Fruit fly (Drosophila melanogaster) whole organism, embryonic: Measurements from ENCODE around the gene woc.

ENCODE experiments used
- CG10959 ChIP-seq: fragments of 200-800 bp; sonication (Bioruptor generic); IDR thresholded peaks from 2 replicates; pipeline ENCODE4 v1.3.6; 2022; ENCODE audit warnings: missing biosample characterization, missing genetic modification characterization
- CG12769 ChIP-seq: fragments of 200-800 bp; sonication (Bioruptor generic); optimal IDR thresholded peaks from 2 replicates; lab custom pipeline; 2019; ENCODE audit warnings: missing biosample characterization, mild to moderate bottlenecking, missing genetic modification characterization, moderate library complexity
- CG34224 ChIP-seq: fragments of 200-800 bp; sonication (Bioruptor generic); IDR thresholded peaks from 3 replicates; pipeline ENCODE4 v1.3.6; 2022; ENCODE audit warnings: missing biosample characterization, missing genetic modification characterization; ENCODE audit not compliant: partially characterized antibody
- CG6854 ChIP-seq: fragments of 200-800 bp; sonication (Bioruptor generic); optimal IDR thresholded peaks from 3 replicates; lab custom pipeline; 2017; ENCODE audit warnings: missing biosample characterization, mild to moderate bottlenecking, missing genetic modification characterization
- CoRest ChIP-seq: fragments of 200-800 bp; sonication (Bioruptor generic); optimal IDR thresholded peaks from 3 replicates; lab custom pipeline; 2018; ENCODE audit warnings: missing biosample characterization, mild to moderate bottlenecking, missing genetic modification characterization, moderate library complexity
- Hmx ChIP-seq: fragments of 200-800 bp; sonication (Bioruptor generic); optimal IDR thresholded peaks from 2 replicates; lab custom pipeline; 2016; ENCODE audit warnings: missing biosample characterization, missing genetic modification characterization
- Myb ChIP-seq: fragments of 200-800 bp; sonication (Bioruptor generic); optimal IDR thresholded peaks from 2 replicates; lab custom pipeline; 2016; ENCODE audit warnings: missing biosample characterization, missing genetic modification characterization
- abd-A ChIP-seq: fragments of 200-800 bp; sonication (Bioruptor generic); optimal IDR thresholded peaks from 3 replicates; lab custom pipeline; 2019; ENCODE audit warnings: missing biosample characterization, mild to moderate bottlenecking, missing genetic modification characterization, moderate library complexity
- ara ChIP-seq: fragments of 200-800 bp; sonication (Bioruptor generic); IDR thresholded peaks from 2 replicates; pipeline ENCODE4 v1.3.6; 2022; ENCODE audit warnings: missing biosample characterization, missing genetic modification characterization
- bcd ChIP-seq: fragments of 200-800 bp; sonication (Bioruptor generic); optimal IDR thresholded peaks from 2 replicates; lab custom pipeline; 2017; ENCODE audit warnings: missing biosample characterization, mild to moderate bottlenecking, missing genetic modification characterization
- pnt ChIP-seq: fragments of 200-800 bp; sonication (Bioruptor generic); optimal IDR thresholded peaks from 3 replicates; lab custom pipeline; 2016; ENCODE audit warnings: missing biosample characterization, missing genetic modification characterization
- sd ChIP-seq: fragments of 200-800 bp; sonication (Bioruptor generic); optimal IDR thresholded peaks from 3 replicates; lab custom pipeline; 2018; ENCODE audit warnings: missing biosample characterization, mild to moderate bottlenecking, missing genetic modification characterization, moderate library complexity

DNA sequence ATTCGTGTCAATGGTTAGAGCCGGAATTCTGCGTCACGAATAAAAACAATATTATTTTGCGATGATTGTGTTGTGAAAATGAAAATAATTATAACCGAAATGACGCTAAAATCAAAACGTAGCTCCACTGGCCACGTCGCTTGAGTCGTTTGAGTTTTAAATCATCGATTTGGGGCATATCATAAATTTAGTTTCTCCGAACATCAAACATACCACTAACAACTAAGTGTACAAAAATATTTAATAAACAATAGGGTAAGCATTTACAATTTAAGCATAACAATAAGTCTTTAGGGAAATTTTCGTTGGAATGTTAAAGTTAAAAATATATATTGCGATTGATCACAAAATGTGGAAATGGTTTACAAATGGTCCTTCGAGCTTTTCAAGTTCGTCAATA, 12.9 kb downstream of the woc start, which contains the start of the genes TTLL6B and TfIIA-L:
- TF ChIP-seq CG10959 (GFP tag; lab: Robert Waterston, UW) (no peak), Myb (no peak), pnt (GFP tag; lab: Kevin White, UChicago) (no peak), CG6854 (no peak), CG12769 (tag; lab: Kevin White, UChicago) (no peak), sd (tag; lab: Kevin White, UChicago) (no peak), bcd (GFP tag; lab: Kevin White, UChicago) (no peak), abd-A (tag; lab: Kevin White, UChicago) (no peak), ara (GFP tag; lab: Robert Waterston, UW) (no peak), CG34224 (GFP tag; lab: Robert Waterston, UW) (no peak), Hmx (GFP tag; lab: Kevin White, UChicago) (no peak), CoRest (tag; lab: Kevin White, UChicago) (no peak)
